Fruit fly (Drosophila melanogaster) whole organism, prepupa: ENCODE measurements around the gene ND-ASHI.

ENCODE experiments used
- Blimp-1 ChIP-seq: fragments of 200-800 bp; sonication (Bioruptor generic); optimal IDR thresholded peaks from 3 replicates; lab custom pipeline; 2017; ENCODE audit warnings: missing biosample characterization, missing genetic modification characterization, mild to moderate bottlenecking, moderate library complexity, missing genetic modification reagents
- CG10631 ChIP-seq: fragments of 200-800 bp; sonication (Bioruptor generic); optimal IDR thresholded peaks from 2 replicates; lab custom pipeline; 2016; ENCODE audit warnings: missing biosample characterization, missing genetic modification characterization
- CG10669 ChIP-seq: fragments of 200-800 bp; sonication (Bioruptor generic); optimal IDR thresholded peaks from 3 replicates; lab custom pipeline; 2018; ENCODE audit warnings: missing biosample characterization, mild to moderate bottlenecking, missing genetic modification characterization, moderate library complexity
- CG11294 ChIP-seq: fragments of 200-800 bp; sonication (Bioruptor generic); IDR thresholded peaks from 2 replicates; pipeline ENCODE4 v1.3.6; 2022; ENCODE audit warnings: missing biosample characterization, missing genetic modification characterization
- CG11762 ChIP-seq: fragments of 200-800 bp; sonication (Bioruptor generic); optimal IDR thresholded peaks from 3 replicates; lab custom pipeline; 2016; ENCODE audit warnings: missing biosample characterization, missing genetic modification characterization; ENCODE audit not compliant: insufficient read depth
- CG11902 ChIP-seq: fragments of 200-800 bp; sonication (Bioruptor generic); optimal IDR thresholded peaks from 3 replicates; lab custom pipeline; 2016; ENCODE audit warnings: missing biosample characterization, missing genetic modification characterization
- CG1621 ChIP-seq: fragments of 200-800 bp; sonication (Bioruptor generic); optimal IDR thresholded peaks from 3 replicates; lab custom pipeline; 2018; ENCODE audit warnings: missing biosample characterization, mild to moderate bottlenecking, missing genetic modification characterization
- CG16779 ChIP-seq: fragments of 200-800 bp; sonication (Bioruptor generic); optimal IDR thresholded peaks from 3 replicates; lab custom pipeline; 2017; ENCODE audit warnings: missing biosample characterization, mild to moderate bottlenecking, missing genetic modification characterization
- CG3032 ChIP-seq: fragments of 200-800 bp; optimal IDR thresholded peaks from 2 replicates; lab custom pipeline; 2019; ENCODE audit warnings: missing biosample characterization, mild to moderate bottlenecking, missing genetic modification characterization, moderate library complexity
- CG31627 ChIP-seq: fragments of 200-800 bp; sonication (Bioruptor generic); optimal IDR thresholded peaks from 3 replicates; lab custom pipeline; 2016; ENCODE audit warnings: missing biosample characterization, missing genetic modification characterization
- CG34406 ChIP-seq: fragments of 200-800 bp; sonication (Bioruptor generic); optimal IDR thresholded peaks from 3 replicates; lab custom pipeline; 2016; ENCODE audit warnings: missing biosample characterization, missing genetic modification characterization
- CG3919 ChIP-seq: fragments of 200-800 bp; sonication (Bioruptor generic); optimal IDR thresholded peaks from 3 replicates; lab custom pipeline; 2016; ENCODE audit warnings: missing biosample characterization, missing genetic modification characterization
- CG4318 ChIP-seq: fragments of 200-800 bp; sonication (Bioruptor generic); optimal IDR thresholded peaks from 3 replicates; lab custom pipeline; 2017; ENCODE audit warnings: missing biosample characterization, mild to moderate bottlenecking, missing genetic modification characterization
- CG6276 ChIP-seq: fragments of 200-800 bp; sonication (Bioruptor generic); optimal IDR thresholded peaks from 2 replicates; lab custom pipeline; 2017; ENCODE audit warnings: missing biosample characterization, mild to moderate bottlenecking, missing genetic modification characterization
- CG6792 ChIP-seq: fragments of 200-800 bp; sonication (Bioruptor generic); optimal IDR thresholded peaks from 3 replicates; lab custom pipeline; 2016; ENCODE audit warnings: missing biosample characterization, missing genetic modification characterization
- CG6808 ChIP-seq: fragments of 200-800 bp; sonication (Bioruptor generic); optimal IDR thresholded peaks from 3 replicates; lab custom pipeline; 2017; ENCODE audit warnings: missing biosample characterization, missing genetic modification characterization, mild to moderate bottlenecking, moderate library complexity, missing genetic modification reagents
- CG6854 ChIP-seq: fragments of 200-800 bp; sonication (Bioruptor generic); optimal IDR thresholded peaks from 2 replicates; lab custom pipeline; 2017; ENCODE audit warnings: missing biosample characterization, mild to moderate bottlenecking, missing genetic modification characterization
- CG7368 ChIP-seq: fragments of 200-800 bp; sonication (Bioruptor generic); optimal IDR thresholded peaks from 3 replicates; lab custom pipeline; 2016; ENCODE audit warnings: missing biosample characterization, missing genetic modification characterization
- CG8319 ChIP-seq: fragments of 200-800 bp; sonication (Bioruptor generic); optimal IDR thresholded peaks from 3 replicates; lab custom pipeline; 2016; ENCODE audit warnings: missing biosample characterization, missing genetic modification characterization
- CG8632 ChIP-seq: fragments of 200-800 bp; sonication (Bioruptor generic); optimal IDR thresholded peaks from 3 replicates; lab custom pipeline; 2016; ENCODE audit warnings: missing biosample characterization, missing genetic modification characterization
- CG9139 ChIP-seq: fragments of 200-800 bp; sonication (Bioruptor generic); optimal IDR thresholded peaks from 3 replicates; lab custom pipeline; 2017; ENCODE audit warnings: missing biosample characterization, mild to moderate bottlenecking, missing genetic modification characterization
- Eip78C ChIP-seq: fragments of 200-800 bp; sonication (Bioruptor generic); peaks from one replicate; lab custom pipeline; 2016; ENCODE audit warnings: missing biosample characterization, missing genetic modification characterization
- Ets21C ChIP-seq: fragments of 200-800 bp; sonication (Bioruptor generic); optimal IDR thresholded peaks from 3 replicates; lab custom pipeline; 2016; ENCODE audit warnings: missing biosample characterization, missing genetic modification characterization
- Ets96B ChIP-seq: fragments of 200-800 bp; optimal IDR thresholded peaks from 2 replicates; lab custom pipeline; 2019; ENCODE audit warnings: missing biosample characterization, mild to moderate bottlenecking, missing genetic modification characterization, moderate library complexity
- Gug ChIP-seq: fragments of 200-800 bp; sonication (Bioruptor generic); IDR thresholded peaks from 2 replicates; pipeline ENCODE4 v1.3.6; 2022; ENCODE audit warnings: missing biosample characterization, missing genetic modification characterization
- Hr38 ChIP-seq: sonication (Bioruptor generic); optimal IDR thresholded peaks from 2 replicates; lab custom pipeline; 2016; ENCODE audit warnings: missing biosample characterization, missing genetic modification characterization
- Hr39 ChIP-seq: fragments of 200-800 bp; sonication (Bioruptor generic); optimal IDR thresholded peaks from 2 replicates; lab custom pipeline; 2016; ENCODE audit warnings: missing biosample characterization, missing genetic modification characterization
- Hr4 ChIP-seq: fragments of 200-800 bp; sonication (Bioruptor generic); optimal IDR thresholded peaks from 3 replicates; lab custom pipeline; 2016; ENCODE audit warnings: missing biosample characterization, missing genetic modification characterization
- Lpt ChIP-seq: fragments of 200-800 bp; sonication (Bioruptor generic); optimal IDR thresholded peaks from 3 replicates; lab custom pipeline; 2016; ENCODE audit warnings: missing biosample characterization, missing genetic modification characterization
- OdsH ChIP-seq: fragments of 200-800 bp; sonication (Bioruptor generic); optimal IDR thresholded peaks from 3 replicates; lab custom pipeline; 2016; ENCODE audit warnings: missing biosample characterization, missing genetic modification characterization
- Smox ChIP-seq: fragments of 200-800 bp; sonication (Bioruptor generic); optimal IDR thresholded peaks from 3 replicates; lab custom pipeline; 2016; ENCODE audit warnings: missing biosample characterization, missing genetic modification characterization
- Sox102F ChIP-seq: fragments of 200-800 bp; sonication (Bioruptor generic); optimal IDR thresholded peaks from 2 replicates; lab custom pipeline; 2016; ENCODE audit warnings: missing biosample characterization, mild to moderate bottlenecking, missing genetic modification characterization
- Sox14 ChIP-seq: fragments of 200-800 bp; sonication (Bioruptor generic); optimal IDR thresholded peaks from 3 replicates; lab custom pipeline; 2016; ENCODE audit warnings: missing biosample characterization, missing genetic modification characterization
- Sox15 ChIP-seq: fragments of 200-800 bp; sonication (Bioruptor generic); optimal IDR thresholded peaks from 3 replicates; lab custom pipeline; 2016; ENCODE audit warnings: missing biosample characterization, missing genetic modification characterization
- achi ChIP-seq: fragments of 200-800 bp; sonication (Bioruptor generic); optimal IDR thresholded peaks from 3 replicates; lab custom pipeline; 2016; ENCODE audit warnings: missing biosample characterization, missing genetic modification characterization
- acj6 ChIP-seq: fragments of 200-800 bp; sonication (Bioruptor generic); optimal IDR thresholded peaks from 3 replicates; lab custom pipeline; 2016; ENCODE audit warnings: missing biosample characterization, missing genetic modification characterization
- dac ChIP-seq: fragments of 200-800 bp; sonication (Bioruptor generic); optimal IDR thresholded peaks from 2 replicates; lab custom pipeline; 2017; ENCODE audit warnings: missing biosample characterization, mild to moderate bottlenecking, missing genetic modification characterization
- dsx ChIP-seq: fragments of 200-800 bp; optimal IDR thresholded peaks from 3 replicates; lab custom pipeline; 2019; ENCODE audit warnings: missing biosample characterization, mild to moderate bottlenecking, missing genetic modification characterization, moderate library complexity; ENCODE audit not compliant: poor library complexity, severe bottlenecking
- eg ChIP-seq: fragments of 200-800 bp; sonication (Bioruptor generic); IDR thresholded peaks from 3 replicates; pipeline ENCODE4 v1.3.6; 2022; ENCODE audit warnings: missing biosample characterization, missing genetic modification characterization
- esn ChIP-seq: fragments of 200-800 bp; sonication (Bioruptor generic); optimal IDR thresholded peaks from 2 replicates; lab custom pipeline; 2016; ENCODE audit warnings: missing biosample characterization, mild to moderate bottlenecking, missing genetic modification characterization, moderate library complexity
- fd59A ChIP-seq: fragments of 200-800 bp; sonication (Bioruptor generic); optimal IDR thresholded peaks from 2 replicates; lab custom pipeline; 2017; ENCODE audit warnings: missing biosample characterization, mild to moderate bottlenecking, missing genetic modification characterization, missing genetic modification reagents
- fd85E ChIP-seq: fragments of 200-800 bp; sonication (Bioruptor generic); optimal IDR thresholded peaks from 3 replicates; lab custom pipeline; 2016; ENCODE audit warnings: missing biosample characterization, missing genetic modification characterization
- lz ChIP-seq: fragments of 200-800 bp; sonication (Bioruptor generic); optimal IDR thresholded peaks from 3 replicates; lab custom pipeline; 2016; ENCODE audit warnings: missing biosample characterization, missing genetic modification characterization
- net ChIP-seq: fragments of 200-800 bp; sonication (Bioruptor generic); optimal IDR thresholded peaks from 3 replicates; lab custom pipeline; 2016; ENCODE audit warnings: missing biosample characterization, missing genetic modification characterization
- salr ChIP-seq, 2 experiments: fragments of 200-800 bp; sonication (Bioruptor generic); optimal IDR thresholded peaks; 3 replicates each; lab custom pipeline; 2016 to 2018; ENCODE audit warnings: missing biosample characterization in 2 of 2, missing genetic modification characterization in 2 of 2, mild to moderate bottlenecking in 1 of 2
- svp ChIP-seq: fragments of 200-800 bp; sonication (Bioruptor generic); peaks from one replicate; lab custom pipeline; 2016; ENCODE audit warnings: missing biosample characterization, missing genetic modification characterization
- topi ChIP-seq: fragments of 200-800 bp; sonication (Bioruptor generic); optimal IDR thresholded peaks from 3 replicates; lab custom pipeline; 2016; ENCODE audit warnings: missing biosample characterization, missing genetic modification characterization
- vri ChIP-seq: fragments of 200-800 bp; sonication (Bioruptor generic); optimal IDR thresholded peaks from 3 replicates; lab custom pipeline; 2016; ENCODE audit warnings: missing biosample characterization, mild to moderate bottlenecking, missing genetic modification characterization

ND-ASHI gene

DNA sequence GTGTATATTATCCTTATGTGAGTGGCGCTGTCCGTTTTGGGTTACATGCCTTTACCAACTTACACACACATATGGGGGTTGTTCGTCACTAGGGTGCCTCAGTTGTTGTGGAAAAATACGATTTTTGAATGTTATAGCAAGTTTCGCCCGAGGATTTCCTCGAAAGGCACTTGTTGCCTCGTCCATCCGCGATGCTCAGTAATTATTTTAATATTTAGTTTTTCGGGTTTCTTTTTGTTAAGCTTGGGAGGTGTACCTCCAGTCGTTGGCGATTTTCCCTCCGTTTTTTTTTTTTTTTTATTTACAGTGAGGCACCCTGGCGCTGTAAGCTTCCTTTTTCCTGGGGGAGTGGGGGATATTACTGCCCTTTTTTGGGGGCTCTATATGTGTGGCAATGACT is 17.5 kb upstream of the ND-ASHI start (continued):
- TF ChIP-seq Sox15 (GFP tag; lab: Kevin White, UChicago) (peak; percentile 50), lz (GFP tag; lab: Kevin White, UChicago) (peak; percentile 81), fd85E (GFP tag; lab: Kevin White, UChicago) (peak; percentile 14), CG11902 (GFP tag; lab: Kevin White, UChicago) (peak; percentile 41), net (GFP tag; lab: Kevin White, UChicago) (peak; percentile 76), CG34406 (peak; percentile 73), CG6808 (GFP tag; lab: Kevin White, UChicago) (peak; percentile 78), achi (peak; percentile 73), vri (peak; percentile 71), Blimp-1 (GFP tag; lab: Kevin White, UChicago) (no peak), Hr4 (GFP tag; lab: Kevin White, UChicago) (peak; percentile 68), CG3032 (tag; lab: Kevin White, UChicago) (peak; percentile 70), Eip78C (GFP tag; lab: Kevin White, UChicago) (peak; percentile 95), dsx (GFP tag; lab: Kevin White, UChicago) (peak; percentile 68), Smox (GFP tag; lab: Kevin White, UChicago) (peak; percentile 82), CG8319 (GFP tag; lab: Kevin White, UChicago) (peak; percentile 37), Hr38 (GFP tag; lab: Kevin White, UChicago) (no peak), CG7368 (peak; percentile 67), topi (GFP tag; lab: Kevin White, UChicago) (peak; percentile 82), dac (GFP tag; lab: Kevin White, UChicago) (peak; percentile 51), Sox14 (peak; percentile 79), CG10631 (peak; percentile 70)

dm6 chrX:6694979-6695388 is 16.1 kb upstream of the ND-ASHI start, which contains the start of gene CG14442:
CG14442 (minus strand) TSS chrX:6695007.
- TF ChIP-seq CG1621 (tag; lab: Kevin White, UChicago) (no peak), CG16779 (tag; lab: Kevin White, UChicago) (no peak), net (GFP tag; lab: Kevin White, UChicago) (no peak), salr (GFP tag; optimal IDR thresholded peaks at IDR 0.05; lab: Kevin White, UChicago) (no peak), Hr38 (GFP tag; lab: Kevin White, UChicago) (no peak), CG8632 (GFP tag; lab: Kevin White, UChicago) (peak; percentile 20), Lpt (GFP tag; lab: Kevin White, UChicago) (no peak), vri (no peak), Sox102F (GFP tag; lab: Kevin White, UChicago) (no peak), Eip78C (GFP tag; lab: Kevin White, UChicago) (peak; percentile 47), fd85E (GFP tag; lab: Kevin White, UChicago) (no peak), CG6854 (no peak), CG11294 (GFP tag; lab: Robert Waterston, UW) (no peak), acj6 (GFP tag; lab: Kevin White, UChicago) (no peak), CG11902 (GFP tag; lab: Kevin White, UChicago) (no peak), CG34406 (no peak), CG10669 (GFP tag; lab: Kevin White, UChicago) (no peak), CG11762 (no peak), Hr4 (GFP tag; lab: Kevin White, UChicago) (peak; percentile 37), CG6276 (GFP tag; lab: Kevin White, UChicago) (no peak), CG7368 (no peak), esn (GFP tag; lab: Kevin White, UChicago) (peak; percentile 49), OdsH (GFP tag; lab: Kevin White, UChicago) (no peak), Hr39 (GFP tag; lab: Kevin White, UChicago) (peak; percentile 47), Ets21C (GFP tag; lab: Kevin White, UChicago) (peak; percentile 40), lz (GFP tag; lab: Kevin White, UChicago) (peak; percentile 60), Gug (GFP tag; lab: Robert Waterston, UW) (no peak), Smox (GFP tag; lab: Kevin White, UChicago) (peak; percentile 52), svp (GFP tag; lab: Kevin White, UChicago) (peak; percentile 76), Blimp-1 (GFP tag; lab: Kevin White, UChicago) (no peak), topi (GFP tag; lab: Kevin White, UChicago) (peak; percentile 44), CG10631 (peak; percentile 27), eg (peak; percentile 59), CG3919 (GFP tag; lab: Kevin White, UChicago) (peak; percentile 30), CG31627 (GFP tag; lab: Kevin White, UChicago) (peak; percentile 44), CG9139 (GFP tag; lab: Kevin White, UChicago) (no peak), Sox15 (GFP tag; lab: Kevin White, UChicago) (peak; percentile 14), CG6792 (GFP tag; lab: Kevin White, UChicago) (no peak), CG4318 (GFP tag; lab: Kevin White, UChicago) (no peak), fd59A (GFP tag; lab: Kevin White, UChicago) (no peak), Ets96B (tag; lab: Kevin White, UChicago) (no peak)
